Worm (Caenorhabditis elegans) whole organism, L4 larva: ENCODE results near the gene Y43F4B.10.

Experiments used
- hlh-30 ChIP-seq: sonication (generic microtip); optimal IDR thresholded peaks from 2 replicates; lab custom pipeline; 2017; ENCODE audit warnings: antibody characterized with exemption, mild to moderate bottlenecking, missing genetic modification characterization, missing compliant biosample characterization; ENCODE audit not compliant: insufficient read depth
- lsy-2 ChIP-seq, 2 experiments: fragments of 150-350 bp in 1 of 2; sonication (generic microtip) in 1 of 2; optimal IDR thresholded peaks; 2 replicates each; lab custom pipeline; 2014 to 2017; ENCODE audit warnings: missing biosample characterization in 2 of 2, missing genetic modification characterization in 2 of 2
- nhr-237 ChIP-seq: sonication (generic microtip); optimal IDR thresholded peaks from 2 replicates; lab custom pipeline; 2017; ENCODE audit warnings: missing biosample characterization, missing genetic modification characterization
- snpc-4 ChIP-seq: fragments of 150-350 bp; optimal IDR thresholded peaks from 2 replicates; lab custom pipeline; 2014; ENCODE audit warnings: missing biosample characterization, missing genetic modification characterization
- unc-62 ChIP-seq, 3 experiments: fragments of 150-350 bp in 1 of 3; sonication (generic microtip); optimal IDR thresholded peaks in 2 of 3; peaks in 1 of 3; 1 replicate in 1 of 3; 2 replicates in 2 of 3; lab custom pipeline; 2014 to 2017; ENCODE audit warnings: missing biosample characterization in 3 of 3, missing genetic modification characterization in 3 of 3, missing genetic modification reagents in 3 of 3, missing genotype in 1 of 3

ce11 chrIII:13339672-13340071 is 25.8 kb downstream of the Y43F4B.10 start, which contains the start of gene F53A2.3:
- TF ChIP-seq lsy-2 (tag; optimal IDR thresholded peaks at IDR 0.05; lab: Kevin White, UChicago) = no peak
- no peak for TF ChIP-seq snpc-4 (tag; lab: Kevin White, UChicago)
- no peak for TF ChIP-seq unc-62 (GFP tag; optimal IDR thresholded peaks at IDR 0.05 in 1 of 2; lab: Kevin White, UChicago)
- no peak for TF ChIP-seq unc-62 (tag; optimal IDR thresholded peaks at IDR 0.05; lab: Kevin White, UChicago)
- TF ChIP-seq hlh-30 (tag; lab: Kevin White, UChicago) = no peak
- TF ChIP-seq nhr-237 (tag; lab: Kevin White, UChicago) = no peak
